Fruit fly (Drosophila melanogaster) whole organism, embryonic: ENCODE measurements around the gene Dh31.

Experiments used
- B-H1 ChIP-seq: fragments of 200-800 bp; sonication (Bioruptor generic); IDR thresholded peaks from 3 replicates; pipeline ENCODE4 v1.3.6; 2022; ENCODE audit warnings: missing biosample characterization, missing genetic modification characterization
- BEAF-32 ChIP-seq: fragments of 200-800 bp; sonication (Bioruptor generic); optimal IDR thresholded peaks from 3 replicates; lab custom pipeline; 2017; ENCODE audit warnings: missing biosample characterization, missing genetic modification characterization, mild to moderate bottlenecking, moderate library complexity, missing genetic modification reagents
- Bteb2 ChIP-seq: fragments of 200-800 bp; sonication (Bioruptor generic); optimal IDR thresholded peaks from 2 replicates; lab custom pipeline; 2016; ENCODE audit warnings: missing biosample characterization, missing genetic modification characterization
- CG10147 ChIP-seq: fragments of 200-800 bp; sonication (Bioruptor generic); optimal IDR thresholded peaks from 2 replicates; lab custom pipeline; 2019; ENCODE audit warnings: missing biosample characterization, mild to moderate bottlenecking, missing genetic modification characterization, moderate library complexity
- CG10565 ChIP-seq: fragments of 200-800 bp; sonication (Bioruptor generic); optimal IDR thresholded peaks from 3 replicates; lab custom pipeline; 2016; ENCODE audit warnings: missing biosample characterization, mild to moderate bottlenecking, missing genetic modification characterization
- CG11504 ChIP-seq: fragments of 200-800 bp; sonication (Bioruptor generic); optimal IDR thresholded peaks from 3 replicates; lab custom pipeline; 2019; ENCODE audit warnings: missing biosample characterization, mild to moderate bottlenecking, missing genetic modification characterization, moderate library complexity
- CG12104 ChIP-seq: fragments of 200-800 bp; sonication (Bioruptor generic); optimal IDR thresholded peaks from 3 replicates; lab custom pipeline; 2016; ENCODE audit warnings: missing biosample characterization, missing genetic modification characterization
- CG14965 ChIP-seq: fragments of 200-800 bp; sonication (Bioruptor generic); optimal IDR thresholded peaks from 2 replicates; lab custom pipeline; 2016; ENCODE audit warnings: missing biosample characterization, missing genetic modification characterization, borderline replicate concordance
- CG15479 ChIP-seq: fragments of 200-800 bp; sonication (Bioruptor generic); optimal IDR thresholded peaks from 3 replicates; lab custom pipeline; 2019; ENCODE audit warnings: missing biosample characterization, mild to moderate bottlenecking, missing genetic modification characterization, moderate library complexity
- CG18764 ChIP-seq: fragments of 200-800 bp; sonication (Bioruptor generic); optimal IDR thresholded peaks from 3 replicates; lab custom pipeline; 2016; ENCODE audit warnings: missing biosample characterization, missing genetic modification characterization
- CG30020 ChIP-seq: fragments of 200-800 bp; optimal IDR thresholded peaks from 2 replicates; lab custom pipeline; 2019; ENCODE audit warnings: missing biosample characterization, mild to moderate bottlenecking, missing genetic modification characterization, moderate library complexity
- CG34376 ChIP-seq: fragments of 200-800 bp; sonication (Bioruptor generic); optimal IDR thresholded peaks from 2 replicates; lab custom pipeline; 2018; ENCODE audit warnings: missing biosample characterization, mild to moderate bottlenecking, missing genetic modification characterization
- CG4617 ChIP-seq: fragments of 200-800 bp; sonication (Bioruptor generic); optimal IDR thresholded peaks from 3 replicates; lab custom pipeline; 2016; ENCODE audit warnings: missing biosample characterization, missing genetic modification characterization, borderline replicate concordance
- CG4730 ChIP-seq: fragments of 200-800 bp; sonication (Bioruptor generic); IDR thresholded peaks from 2 replicates; pipeline ENCODE4 v1.3.6; 2022; ENCODE audit warnings: missing biosample characterization, missing genetic modification characterization
- CG4854 ChIP-seq: fragments of 200-800 bp; sonication (Bioruptor generic); optimal IDR thresholded peaks from 2 replicates; lab custom pipeline; 2016; ENCODE audit warnings: missing biosample characterization, missing genetic modification characterization, inconsistent platforms
- CG6272 ChIP-seq: fragments of 200-800 bp; sonication (Bioruptor generic); IDR thresholded peaks from 2 replicates; pipeline ENCODE4 v1.3.6; 2022; ENCODE audit warnings: missing biosample characterization, missing genetic modification characterization
- CG6813 ChIP-seq: fragments of 200-800 bp; sonication (Bioruptor generic); optimal IDR thresholded peaks from 2 replicates; lab custom pipeline; 2017; ENCODE audit warnings: missing biosample characterization, missing genetic modification characterization, mild to moderate bottlenecking, moderate library complexity, missing genetic modification reagents
- CG7357 ChIP-seq: fragments of 200-800 bp; sonication (Bioruptor generic); IDR thresholded peaks from 3 replicates; pipeline ENCODE4 v1.3.6; 2022; ENCODE audit warnings: missing biosample characterization, missing genetic modification characterization
- CG7839 ChIP-seq: fragments of 200-800 bp; sonication (Bioruptor generic); optimal IDR thresholded peaks from 3 replicates; lab custom pipeline; 2018; ENCODE audit warnings: missing biosample characterization, mild to moderate bottlenecking, missing genetic modification characterization, moderate library complexity
- CG8944 ChIP-seq: fragments of 200-800 bp; sonication (Bioruptor generic); optimal IDR thresholded peaks from 3 replicates; lab custom pipeline; 2016; ENCODE audit warnings: missing biosample characterization, missing genetic modification characterization
- CHES-1-like ChIP-seq: fragments of 200-800 bp; sonication (Bioruptor generic); optimal IDR thresholded peaks from 2 replicates; lab custom pipeline; 2016; ENCODE audit warnings: missing biosample characterization, missing genetic modification characterization
- Chrac-16 ChIP-seq: fragments of 200-800 bp; sonication (Bioruptor generic); optimal IDR thresholded peaks from 3 replicates; lab custom pipeline; 2016; ENCODE audit warnings: missing biosample characterization, missing genetic modification characterization
- Doc2 ChIP-seq: fragments of 200-800 bp; sonication (Bioruptor generic); IDR thresholded peaks from 2 replicates; pipeline ENCODE4 v1.3.6; 2022; ENCODE audit warnings: missing biosample characterization, missing genetic modification characterization
- Elba2 ChIP-seq: fragments of 200-800 bp; sonication (Bioruptor generic); optimal IDR thresholded peaks from 3 replicates; lab custom pipeline; 2016; ENCODE audit warnings: missing biosample characterization, missing genetic modification characterization
- Fer2 ChIP-seq: fragments of 200-800 bp; sonication (Bioruptor generic); optimal IDR thresholded peaks from 2 replicates; lab custom pipeline; 2018; ENCODE audit warnings: missing biosample characterization, mild to moderate bottlenecking, missing genetic modification characterization, moderate library complexity
- H2.0 ChIP-seq: fragments of 200-800 bp; sonication (Bioruptor generic); IDR thresholded peaks from 2 replicates; pipeline ENCODE4 v1.3.6; 2022; ENCODE audit warnings: missing biosample characterization, missing genetic modification characterization
- HmgZ ChIP-seq: fragments of 200-800 bp; sonication (Bioruptor generic); optimal IDR thresholded peaks from 2 replicates; lab custom pipeline; 2018; ENCODE audit warnings: missing biosample characterization, mild to moderate bottlenecking, missing genetic modification characterization
- Kr ChIP-seq: fragments of 200-800 bp; sonication (Bioruptor generic); optimal IDR thresholded peaks from 2 replicates; lab custom pipeline; 2017; ENCODE audit warnings: missing biosample characterization, mild to moderate bottlenecking, missing genetic modification characterization
- Mes4 ChIP-seq: fragments of 200-800 bp; sonication (Bioruptor generic); optimal IDR thresholded peaks from 2 replicates; lab custom pipeline; 2016; ENCODE audit warnings: missing biosample characterization, missing genetic modification characterization
- NC2β ChIP-seq: fragments of 200-800 bp; sonication (Bioruptor generic); optimal IDR thresholded peaks from 2 replicates; lab custom pipeline; 2016; ENCODE audit warnings: missing biosample characterization, missing genetic modification characterization
- Ravus ChIP-seq: fragments of 200-800 bp; sonication (Bioruptor generic); IDR thresholded peaks from 2 replicates; pipeline ENCODE4 v1.3.6; 2022; ENCODE audit warnings: missing biosample characterization, missing genetic modification characterization
- Sox102F ChIP-seq: fragments of 200-800 bp; sonication (Bioruptor generic); optimal IDR thresholded peaks from 2 replicates; lab custom pipeline; 2018; ENCODE audit warnings: missing biosample characterization, mild to moderate bottlenecking, missing genetic modification characterization, moderate library complexity
- Trl ChIP-seq, 3 experiments: fragments of >200 bp in 2 of 3; fragments of 200-800 bp in 1 of 3; sonication (Bioruptor generic) in 1 of 3; optimal IDR thresholded peaks; 2 replicates in 1 of 3; 3 replicates in 2 of 3; lab custom pipeline; 2016 to 2017; ENCODE audit warnings: missing biosample characterization in 1 of 3, missing genetic modification characterization in 1 of 3
- ac ChIP-seq: fragments of 200-800 bp; sonication (Bioruptor generic); optimal IDR thresholded peaks from 3 replicates; lab custom pipeline; 2017; ENCODE audit warnings: missing biosample characterization, mild to moderate bottlenecking, missing genetic modification characterization
- ash1 ChIP-seq: fragments of 200-800 bp; sonication (Bioruptor generic); optimal IDR thresholded peaks from 2 replicates; lab custom pipeline; 2018; ENCODE audit warnings: missing biosample characterization, mild to moderate bottlenecking, missing genetic modification characterization
- btn ChIP-seq: fragments of 200-800 bp; sonication (Bioruptor generic); optimal IDR thresholded peaks from 2 replicates; lab custom pipeline; 2016; ENCODE audit warnings: missing biosample characterization, missing genetic modification characterization
- cad ChIP-seq: fragments of >200 bp; optimal IDR thresholded peaks from 2 replicates; lab custom pipeline; 2017; ENCODE audit warnings: missing biosample characterization, missing genetic modification characterization
- chm ChIP-seq: fragments of 200-800 bp; sonication (Bioruptor generic); IDR thresholded peaks from 2 replicates; pipeline ENCODE4 v1.3.6; 2022; ENCODE audit warnings: missing biosample characterization, missing genetic modification characterization
- crol ChIP-seq: fragments of 200-800 bp; sonication (Bioruptor generic); IDR thresholded peaks from 2 replicates; pipeline ENCODE4 v1.3.6; 2022; ENCODE audit warnings: missing biosample characterization, missing genetic modification characterization
- gcm ChIP-seq: fragments of 200-800 bp; sonication (Bioruptor generic); optimal IDR thresholded peaks from 2 replicates; lab custom pipeline; 2019; ENCODE audit warnings: missing biosample characterization, mild to moderate bottlenecking, missing genetic modification characterization, moderate library complexity
- gcm2 ChIP-seq: fragments of 200-800 bp; sonication (Bioruptor generic); optimal IDR thresholded peaks from 2 replicates; lab custom pipeline; 2016; ENCODE audit warnings: missing biosample characterization, missing genetic modification characterization
- gt ChIP-seq: fragments of 200-800 bp; sonication (Bioruptor generic); IDR thresholded peaks from 2 replicates; pipeline ENCODE4 v1.3.6; 2022; ENCODE audit warnings: missing biosample characterization, missing genetic modification characterization
- inv ChIP-seq: fragments of 200-800 bp; sonication (Bioruptor generic); IDR thresholded peaks from 2 replicates; pipeline ENCODE4 v1.3.6; 2022; ENCODE audit warnings: missing biosample characterization, missing genetic modification characterization; ENCODE audit not compliant: partially characterized antibody
- jumu ChIP-seq: fragments of 200-800 bp; sonication (Bioruptor generic); optimal IDR thresholded peaks from 3 replicates; lab custom pipeline; 2016; ENCODE audit warnings: missing biosample characterization, missing genetic modification characterization
- kah ChIP-seq: fragments of 200-800 bp; sonication (Bioruptor generic); optimal IDR thresholded peaks from 2 replicates; lab custom pipeline; 2018; ENCODE audit warnings: missing biosample characterization, mild to moderate bottlenecking, missing genetic modification characterization
- kay ChIP-seq: fragments of 200-800 bp; sonication (Bioruptor generic); optimal IDR thresholded peaks from 2 replicates; lab custom pipeline; 2016; ENCODE audit warnings: missing biosample characterization, missing genetic modification characterization
- lilli ChIP-seq: fragments of 200-800 bp; sonication (Bioruptor generic); optimal IDR thresholded peaks from 3 replicates; lab custom pipeline; 2016; ENCODE audit warnings: missing biosample characterization, missing genetic modification characterization
- peb ChIP-seq: fragments of 200-800 bp; sonication (Bioruptor generic); IDR thresholded peaks from 2 replicates; pipeline ENCODE4 v1.3.6; 2022; ENCODE audit warnings: missing biosample characterization, missing genetic modification characterization
- so ChIP-seq: fragments of 200-800 bp; sonication (Bioruptor generic); IDR thresholded peaks from 3 replicates; pipeline ENCODE4 v1.3.6; 2022; ENCODE audit warnings: missing biosample characterization, missing genetic modification characterization

The Dh31 gene

DNA sequence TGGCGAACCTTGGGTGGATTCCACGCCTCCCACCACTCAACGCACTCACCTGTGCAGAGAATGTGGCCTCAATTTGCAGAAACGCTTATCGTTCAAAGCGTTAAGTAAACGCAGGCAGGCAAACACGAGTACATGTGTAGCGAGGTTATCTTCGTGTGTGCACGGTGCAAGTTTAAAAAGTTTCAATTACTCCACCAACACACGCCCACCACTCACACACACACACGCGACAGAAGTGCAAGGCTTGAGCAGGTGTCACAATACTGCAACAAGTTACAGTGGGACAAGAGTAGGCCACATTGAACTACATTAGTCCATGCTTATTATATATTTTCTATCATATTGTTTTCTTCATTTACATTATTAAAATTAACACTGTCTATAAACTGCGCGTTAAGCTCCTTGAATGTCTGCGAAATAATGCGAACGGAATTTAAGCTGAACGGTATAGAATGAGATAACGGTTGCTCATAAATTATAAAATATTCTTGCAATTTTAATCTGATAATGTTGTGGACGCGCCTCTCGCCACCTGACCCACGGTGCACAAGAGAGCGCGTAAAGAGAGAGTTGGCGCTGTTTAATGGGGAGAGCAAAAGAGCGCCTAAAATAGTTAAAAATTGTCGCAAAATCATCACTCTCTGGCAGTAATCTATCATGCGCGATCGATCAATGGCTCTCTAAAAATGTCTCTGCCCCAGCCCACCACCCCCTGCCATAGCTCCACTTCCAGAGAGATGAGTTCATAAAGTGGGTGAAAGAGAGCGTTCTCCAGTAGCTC lies 28.1 kb upstream of the Dh31 start (continued):
- TF ChIP-seq CG30020 (tag; lab: Kevin White, UChicago) (peak; percentile 70), Chrac-16 (GFP tag; lab: Kevin White, UChicago) (peak; percentile 90), CG12104 (peak; percentile 91), CG10147 (GFP tag; lab: Kevin White, UChicago) (peak; percentile 91), CG15479 (GFP tag; lab: Kevin White, UChicago) (no peak), kah (GFP tag; lab: Kevin White, UChicago) (peak; percentile 95), Doc2 (GFP tag; lab: Robert Waterston, UW) (peak; percentile 76), CG8944 (GFP tag; lab: Kevin White, UChicago) (peak; percentile 69), B-H1 (GFP tag; lab: Robert Waterston, UW) (peak; percentile 92), CG4854 (GFP tag; lab: Kevin White, UChicago) (peak; percentile 80), CG10565 (GFP tag; lab: Kevin White, UChicago) (peak; percentile 74), cad (GFP tag; lab: Kevin White, UChicago) (no peak), gt (peak; percentile 88), Trl (optimal IDR thresholded peaks at IDR 0.05; lab: Kevin White, UChicago) (peak; percentile 92 to 96), Trl (GFP tag; optimal IDR thresholded peaks at IDR 0.05; lab: Kevin White, UChicago) (peak; percentile 82), chm (GFP tag; lab: Robert Waterston, UW) (peak; percentile 88), H2.0 (GFP tag; lab: Robert Waterston, UW) (peak; percentile 86), HmgZ (tag; lab: Kevin White, UChicago) (peak; percentile 89), CHES-1-like (GFP tag; lab: Kevin White, UChicago) (peak; percentile 42), Kr (GFP tag; lab: Kevin White, UChicago) (no peak), Bteb2 (GFP tag; lab: Kevin White, UChicago) (peak; percentile 46), CG7357 (GFP tag; lab: Robert Waterston, UW) (peak; percentile 89), Mes4 (GFP tag; lab: Kevin White, UChicago) (peak; percentile 77), CG6272 (peak; percentile 90), Elba2 (GFP tag; lab: Kevin White, UChicago) (no peak), crol (peak; percentile 97), CG4617 (GFP tag; lab: Kevin White, UChicago) (peak; percentile 88), BEAF-32 (GFP tag; lab: Kevin White, UChicago) (no peak), so (GFP tag; lab: Robert Waterston, UW) (peak; percentile 96), lilli (peak; percentile 89), kay (peak; percentile 82), CG6813 (GFP tag; lab: Kevin White, UChicago) (peak; percentile 89), Sox102F (peak; percentile 99), CG11504 (tag; lab: Kevin White, UChicago) (peak; percentile 97), CG7839 (tag; lab: Kevin White, UChicago) (peak; percentile 97), CG34376 (peak; percentile 88), inv (no peak; the same call in 1 of the 2 replicates), CG18764 (GFP tag; lab: Kevin White, UChicago) (peak; percentile 90), NC2β (GFP tag; lab: Kevin White, UChicago) (peak; percentile 87), CG14965 (GFP tag; lab: Kevin White, UChicago) (no peak), CG4730 (GFP tag; lab: Robert Waterston, UW) (peak; percentile 87), ac (GFP tag; lab: Kevin White, UChicago) (peak; percentile 31), jumu (peak; percentile 79), gcm2 (GFP tag; lab: Kevin White, UChicago) (peak; percentile 66), gcm (GFP tag; lab: Kevin White, UChicago) (peak; percentile 97), Ravus (peak; percentile 76), ash1 (GFP tag; lab: Kevin White, UChicago) (no peak), Fer2 (tag; lab: Kevin White, UChicago) (peak; percentile 87), btn (GFP tag; lab: Kevin White, UChicago) (peak; percentile 30), peb (peak; percentile 95)
